Worm (Caenorhabditis elegans) whole organism, young adult: ENCODE results near the gene K01A6.5.

ENCODE experiments used
- F55B11.4 ChIP-seq: sonication (generic microtip); optimal IDR thresholded peaks from 2 replicates; lab custom pipeline; 2016; ENCODE audit warnings: missing compliant biosample characterization, missing genetic modification characterization, borderline replicate concordance; ENCODE audit not compliant: insufficient read depth
- aptf-3 ChIP-seq: fragments of 200-800 bp; sonication (Bioruptor generic); IDR thresholded peaks from 2 replicates; pipeline ENCODE4 v1.3.6; 2022; ENCODE audit warnings: missing genetic modification characterization, missing compliant biosample characterization
- attf-3 ChIP-seq: fragments of 200-800 bp; sonication (Bioruptor generic); conservative IDR thresholded peaks from 2 replicates; pipeline ENCODE4 v1.3.6; 2022; ENCODE audit warnings: missing genetic modification reagents, missing genetic modification characterization, missing compliant biosample characterization
- ceh-79 ChIP-seq: sonication (generic microtip); optimal IDR thresholded peaks from 2 replicates; lab custom pipeline; 2017; ENCODE audit warnings: mild to moderate bottlenecking, missing genetic modification characterization, missing compliant biosample characterization
- ceh-91 ChIP-seq: fragments of 200-800 bp; sonication (Bioruptor generic); IDR thresholded peaks from 2 replicates; pipeline ENCODE4 v1.3.6; 2022; ENCODE audit warnings: missing genetic modification reagents, missing genetic modification characterization, missing compliant biosample characterization
- dpl-1 ChIP-seq: fragments of 150-350 bp; optimal IDR thresholded peaks from 2 replicates; lab custom pipeline; 2014; ENCODE audit warnings: missing biosample characterization, missing genetic modification reagents, missing genetic modification characterization
- efl-1 ChIP-seq: fragments of 150-350 bp; optimal IDR thresholded peaks from 2 replicates; lab custom pipeline; 2014; ENCODE audit warnings: missing biosample characterization, missing genetic modification reagents, missing genetic modification characterization
- pha-4 ChIP-seq: fragments of 150-350 bp; sonication (generic microtip); optimal IDR thresholded peaks from 2 replicates; lab custom pipeline; 2014; ENCODE audit warnings: missing biosample characterization, missing genetic modification reagents, missing genetic modification characterization

DNA sequence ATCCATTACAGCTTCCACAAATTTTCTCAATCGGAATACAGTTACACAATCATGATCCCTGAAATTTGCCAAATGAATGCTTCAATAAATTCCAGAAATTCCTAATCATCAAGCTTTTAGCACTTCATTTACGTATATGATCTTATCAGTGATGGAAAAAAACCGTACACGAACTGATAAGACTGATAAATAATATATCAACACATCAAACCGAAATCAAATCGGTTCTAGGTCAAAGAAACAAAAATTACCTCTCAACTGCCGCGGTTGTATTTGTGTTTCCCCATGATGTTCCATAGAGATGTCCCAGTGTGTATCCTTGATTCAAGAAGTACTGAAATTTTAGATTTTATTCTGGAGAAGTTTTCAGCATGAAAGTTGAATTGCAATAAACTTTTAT is 28.6 kb downstream of the K01A6.5 start:
- TF ChIP-seq dpl-1 (GFP tag; lab: Kevin White, UChicago) = no peak
- no peak for TF ChIP-seq aptf-3 (GFP tag; lab: Robert Waterston, UW)
- TF ChIP-seq ceh-79 = no peak
- TF ChIP-seq F55B11.4 (tag; lab: Kevin White, UChicago) = no peak
- TF ChIP-seq efl-1 = no peak
- no peak for TF ChIP-seq attf-3 (GFP tag; lab: Robert Waterston, UW)
- TF ChIP-seq pha-4 (tag; lab: Kevin White, UChicago) = no peak
- TF ChIP-seq ceh-91 (GFP tag; lab: Robert Waterston, UW) = no peak
